Worm (Caenorhabditis elegans): ENCODE data around the gene C52B9.19.

- TF ChIP-seq nfya-1 (tag; optimal IDR thresholded peaks at IDR 0.05; ENCODE audit: insufficient read depth) (peak; percentile 44), snpc-4 (tag; optimal IDR thresholded peaks at IDR 0.05) (no peak), ZK546.5 (tag; optimal IDR thresholded peaks at IDR 0.05) (no peak), egl-27 (tag; optimal IDR thresholded peaks at IDR 0.05) (no peak), nhr-12 (tag; optimal IDR thresholded peaks at IDR 0.05) (no peak), hmg-11 (tag; optimal IDR thresholded peaks at IDR 0.05) (peak; percentile 75), pqm-1 (tag; optimal IDR thresholded peaks at IDR 0.05) (no peak), nhr-76 (tag; optimal IDR thresholded peaks at IDR 0.05) (no peak), nhr-11 (tag; optimal IDR thresholded peaks at IDR 0.05) (no peak), ceh-82 (tag; optimal IDR thresholded peaks at IDR 0.05) (no peak), unc-39 (tag; optimal IDR thresholded peaks at IDR 0.05) (no peak)
These were observed 25.2 kb downstream of the C52B9.19 start for ce11 chrX:4307559-4308005.

All from whole organism, L3 larva.